Fruit fly (Drosophila melanogaster) whole organism, embryonic: ENCODE data around the gene cbt.

Experiments used
- CG1024 ChIP-seq: fragments of 200-800 bp; sonication (Bioruptor generic); IDR thresholded peaks from 2 replicates; pipeline ENCODE4 v1.3.6; 2022; ENCODE audit warnings: missing biosample characterization, missing genetic modification characterization
- CG10366 ChIP-seq: fragments of 200-800 bp; sonication (Bioruptor generic); IDR thresholded peaks from 2 replicates; pipeline ENCODE4 v1.3.6; 2022; ENCODE audit warnings: missing biosample characterization, missing genetic modification characterization
- CG10431 ChIP-seq: fragments of 200-800 bp; sonication (Bioruptor generic); optimal IDR thresholded peaks from 3 replicates; lab custom pipeline; 2018; ENCODE audit warnings: missing biosample characterization, mild to moderate bottlenecking, missing genetic modification characterization
- CG10979 ChIP-seq: fragments of 200-800 bp; sonication (Bioruptor generic); optimal IDR thresholded peaks from 2 replicates; lab custom pipeline; 2018; ENCODE audit warnings: missing biosample characterization, mild to moderate bottlenecking, missing genetic modification characterization, moderate library complexity
- CG11247 ChIP-seq: fragments of 200-800 bp; sonication (Bioruptor generic); IDR thresholded peaks from 2 replicates; pipeline ENCODE4 v1.3.6; 2022; ENCODE audit warnings: missing biosample characterization, missing genetic modification characterization
- CG11560 ChIP-seq: fragments of 200-800 bp; sonication (Bioruptor generic); IDR thresholded peaks from 3 replicates; pipeline ENCODE4 v1.3.6; 2022; ENCODE audit warnings: missing biosample characterization, missing genetic modification characterization
- CG13123 ChIP-seq: fragments of 200-800 bp; sonication (Bioruptor generic); optimal IDR thresholded peaks from 2 replicates; lab custom pipeline; 2016; ENCODE audit warnings: missing biosample characterization, missing genetic modification characterization
- CG14860 ChIP-seq: fragments of 200-800 bp; sonication (Bioruptor generic); IDR thresholded peaks from 3 replicates; pipeline ENCODE4 v1.3.6; 2022; ENCODE audit warnings: missing biosample characterization, missing genetic modification characterization; ENCODE audit not compliant: partially characterized antibody
- CG15269 ChIP-seq: fragments of 200-800 bp; sonication (Bioruptor generic); optimal IDR thresholded peaks from 2 replicates; lab custom pipeline; 2018; ENCODE audit warnings: missing biosample characterization, mild to moderate bottlenecking, missing genetic modification characterization, moderate library complexity
- CG17385 ChIP-seq: fragments of 200-800 bp; sonication (Bioruptor generic); optimal IDR thresholded peaks from 3 replicates; lab custom pipeline; 2018; ENCODE audit warnings: missing biosample characterization, mild to moderate bottlenecking, missing genetic modification characterization
- CG17568 ChIP-seq: fragments of 200-800 bp; sonication (Bioruptor generic); optimal IDR thresholded peaks from 2 replicates; lab custom pipeline; 2018; ENCODE audit warnings: missing biosample characterization, mild to moderate bottlenecking, missing genetic modification characterization, moderate library complexity
- CG2202 ChIP-seq: fragments of 200-800 bp; sonication (Bioruptor generic); optimal IDR thresholded peaks from 2 replicates; lab custom pipeline; 2018; ENCODE audit warnings: missing biosample characterization, mild to moderate bottlenecking, missing genetic modification characterization
- CG2712 ChIP-seq: fragments of 200-800 bp; optimal IDR thresholded peaks from 3 replicates; lab custom pipeline; 2019; ENCODE audit warnings: missing biosample characterization, mild to moderate bottlenecking, missing genetic modification characterization, moderate library complexity
- CG30431 ChIP-seq: fragments of 200-800 bp; sonication (Bioruptor generic); optimal IDR thresholded peaks from 2 replicates; lab custom pipeline; 2017; ENCODE audit warnings: missing biosample characterization, missing genetic modification characterization
- CG31441 ChIP-seq: fragments of 200-800 bp; sonication (Bioruptor generic); IDR thresholded peaks from 2 replicates; pipeline ENCODE4 v1.3.6; 2022; ENCODE audit warnings: missing biosample characterization, missing genetic modification characterization
- CG32767 ChIP-seq: fragments of 200-800 bp; sonication (Bioruptor generic); IDR thresholded peaks from 2 replicates; pipeline ENCODE4 v1.3.6; 2022; ENCODE audit warnings: missing biosample characterization, missing genetic modification characterization
- CG4854 ChIP-seq: fragments of 200-800 bp; sonication (Bioruptor generic); optimal IDR thresholded peaks from 2 replicates; lab custom pipeline; 2016; ENCODE audit warnings: missing biosample characterization, missing genetic modification characterization, inconsistent platforms
- CG5245 ChIP-seq: fragments of 200-800 bp; sonication (Bioruptor generic); optimal IDR thresholded peaks from 3 replicates; lab custom pipeline; 2016; ENCODE audit warnings: missing biosample characterization, missing genetic modification characterization
- CG7357 ChIP-seq: fragments of 200-800 bp; sonication (Bioruptor generic); IDR thresholded peaks from 3 replicates; pipeline ENCODE4 v1.3.6; 2022; ENCODE audit warnings: missing biosample characterization, missing genetic modification characterization
- CG8944 ChIP-seq: fragments of 200-800 bp; sonication (Bioruptor generic); optimal IDR thresholded peaks from 3 replicates; lab custom pipeline; 2016; ENCODE audit warnings: missing biosample characterization, missing genetic modification characterization
- CTCF ChIP-seq: fragments of 200-800 bp; sonication (Bioruptor generic); optimal IDR thresholded peaks from 2 replicates; lab custom pipeline; 2017; ENCODE audit warnings: missing biosample characterization, mild to moderate bottlenecking, missing genetic modification characterization, moderate library complexity
- Dbx ChIP-seq: fragments of 200-800 bp; sonication (Bioruptor generic); IDR thresholded peaks from 3 replicates; pipeline ENCODE4 v1.3.6; 2022; ENCODE audit warnings: missing biosample characterization, missing genetic modification characterization
- Dref ChIP-seq: fragments of 200-800 bp; sonication (Bioruptor generic); IDR thresholded peaks from 2 replicates; pipeline ENCODE4 v1.3.6; 2022; ENCODE audit warnings: missing biosample characterization, missing genetic modification characterization
- Drgx ChIP-seq: fragments of 200-800 bp; sonication (Bioruptor generic); IDR thresholded peaks from 2 replicates; pipeline ENCODE4 v1.3.6; 2022; ENCODE audit warnings: missing biosample characterization, missing genetic modification characterization
- E2f2 ChIP-seq: fragments of 200-800 bp; sonication (Bioruptor generic); IDR thresholded peaks from 2 replicates; pipeline ENCODE4 v1.3.6; 2022; ENCODE audit warnings: missing biosample characterization, missing genetic modification characterization
- Fer1 ChIP-seq: fragments of 200-800 bp; sonication (Bioruptor generic); optimal IDR thresholded peaks from 2 replicates; lab custom pipeline; 2017; ENCODE audit warnings: missing biosample characterization, mild to moderate bottlenecking, missing genetic modification characterization
- H2.0 ChIP-seq: fragments of 200-800 bp; sonication (Bioruptor generic); IDR thresholded peaks from 2 replicates; pipeline ENCODE4 v1.3.6; 2022; ENCODE audit warnings: missing biosample characterization, missing genetic modification characterization
- Hand ChIP-seq: fragments of 200-800 bp; sonication (Bioruptor generic); optimal IDR thresholded peaks from 2 replicates; lab custom pipeline; 2017; ENCODE audit warnings: mild to moderate bottlenecking, missing biosample characterization, missing genetic modification reagents, missing genetic modification characterization
- Hey ChIP-seq: fragments of 200-800 bp; sonication (Bioruptor generic); optimal IDR thresholded peaks from 3 replicates; lab custom pipeline; 2018; ENCODE audit warnings: missing biosample characterization, mild to moderate bottlenecking, missing genetic modification characterization
- Med ChIP-seq: fragments of 200-800 bp; sonication (Bioruptor generic); peaks from one replicate; lab custom pipeline; 2016; ENCODE audit warnings: missing biosample characterization, missing genetic modification characterization, mild to moderate bottlenecking, inconsistent platforms, moderate library complexity
- NC2α ChIP-seq: fragments of 200-800 bp; sonication (Bioruptor generic); optimal IDR thresholded peaks from 2 replicates; lab custom pipeline; 2016; ENCODE audit warnings: missing biosample characterization, missing genetic modification characterization
- Nf-YC ChIP-seq: fragments of 200-800 bp; optimal IDR thresholded peaks from 3 replicates; lab custom pipeline; 2019; ENCODE audit warnings: missing biosample characterization, mild to moderate bottlenecking, missing genetic modification characterization, moderate library complexity
- Oli ChIP-seq: fragments of 200-800 bp; sonication (Bioruptor generic); optimal IDR thresholded peaks from 2 replicates; lab custom pipeline; 2018; ENCODE audit warnings: missing biosample characterization, mild to moderate bottlenecking, missing genetic modification characterization, moderate library complexity
- Scr ChIP-seq: fragments of 200-800 bp; sonication (Bioruptor generic); IDR thresholded peaks from 2 replicates; pipeline ENCODE4 v1.3.6; 2022; ENCODE audit warnings: missing biosample characterization, missing genetic modification characterization; ENCODE audit not compliant: partially characterized antibody
- ara ChIP-seq: fragments of 200-800 bp; sonication (Bioruptor generic); IDR thresholded peaks from 2 replicates; pipeline ENCODE4 v1.3.6; 2022; ENCODE audit warnings: missing biosample characterization, missing genetic modification characterization
- btn ChIP-seq: fragments of 200-800 bp; sonication (Bioruptor generic); optimal IDR thresholded peaks from 2 replicates; lab custom pipeline; 2016; ENCODE audit warnings: missing biosample characterization, missing genetic modification characterization
- dimm ChIP-seq: fragments of 200-800 bp; sonication (Bioruptor generic); IDR thresholded peaks from 2 replicates; pipeline ENCODE4 v1.3.6; 2022; ENCODE audit warnings: missing biosample characterization, missing genetic modification characterization
- dpn ChIP-seq, 2 experiments: fragments of 200-800 bp; sonication (Bioruptor generic); optimal IDR thresholded peaks; 3 replicates each; lab custom pipeline; 2016; ENCODE audit warnings: missing biosample characterization in 2 of 2, missing genetic modification characterization in 2 of 2
- fd102C ChIP-seq: fragments of 200-800 bp; sonication (Bioruptor generic); optimal IDR thresholded peaks from 2 replicates; lab custom pipeline; 2018; ENCODE audit warnings: missing biosample characterization, mild to moderate bottlenecking, missing genetic modification characterization, moderate library complexity
- fd96Cb ChIP-seq: fragments of 200-800 bp; sonication (Bioruptor generic); optimal IDR thresholded peaks from 2 replicates; lab custom pipeline; 2018; ENCODE audit warnings: missing biosample characterization, mild to moderate bottlenecking, missing genetic modification characterization, moderate library complexity
- lab ChIP-seq: fragments of 200-800 bp; sonication (Bioruptor generic); optimal IDR thresholded peaks from 3 replicates; lab custom pipeline; 2017; ENCODE audit warnings: missing biosample characterization, missing genetic modification characterization, mild to moderate bottlenecking, moderate library complexity, missing genetic modification reagents
- pfk ChIP-seq: fragments of 200-800 bp; sonication (Bioruptor generic); optimal IDR thresholded peaks from 2 replicates; lab custom pipeline; 2018; ENCODE audit warnings: missing biosample characterization, mild to moderate bottlenecking, missing genetic modification characterization, moderate library complexity
- rib ChIP-seq: fragments of 200-800 bp; sonication (Bioruptor generic); IDR thresholded peaks from 2 replicates; pipeline ENCODE4 v1.3.6; 2022; ENCODE audit warnings: missing biosample characterization, missing genetic modification characterization
- ro ChIP-seq: fragments of 200-800 bp; sonication (Bioruptor generic); IDR thresholded peaks from 2 replicates; pipeline ENCODE4 v1.3.6; 2022; ENCODE audit warnings: missing biosample characterization, missing genetic modification characterization
- sob ChIP-seq: fragments of 200-800 bp; sonication (Bioruptor generic); IDR thresholded peaks from 2 replicates; pipeline ENCODE4 v1.3.6; 2022; ENCODE audit warnings: missing biosample characterization, missing genetic modification characterization
- tll ChIP-seq, 2 experiments: fragments of 200-800 bp in 1 of 2; fragments of >200 bp in 1 of 2; sonication (Bioruptor generic) in 1 of 2; optimal IDR thresholded peaks; 2 replicates each; lab custom pipeline; 2017 to 2019; ENCODE audit warnings: missing biosample characterization in 2 of 2, missing genetic modification characterization in 2 of 2, mild to moderate bottlenecking in 1 of 2, moderate library complexity in 1 of 2
- twi ChIP-seq: fragments of 200-800 bp; optimal IDR thresholded peaks from 2 replicates; lab custom pipeline; 2019; ENCODE audit warnings: missing biosample characterization, mild to moderate bottlenecking, missing genetic modification characterization, moderate library complexity
- vfl ChIP-seq: fragments of 200-800 bp; sonication (Bioruptor generic); optimal IDR thresholded peaks from 2 replicates; lab custom pipeline; 2016; ENCODE audit warnings: missing biosample characterization, missing genetic modification characterization
- vvl ChIP-seq: fragments of 200-800 bp; sonication (Bioruptor generic); IDR thresholded peaks from 2 replicates; pipeline ENCODE4 v1.3.6; 2022; ENCODE audit warnings: missing biosample characterization, missing genetic modification characterization

cbt gene

dm6 chr2L:516032-516993, 36.8 kb upstream of the cbt start (continued):
- TF ChIP-seq Scr (GFP tag; lab: Robert Waterston, UW) (no peak), CG7357 (GFP tag; lab: Robert Waterston, UW) (peak; percentile 44; the same call in 1 of the 3 replicates), pfk (no peak), CG10979 (tag; lab: Kevin White, UChicago) (peak; percentile 86), CG1024 (GFP tag; lab: Robert Waterston, UW) (no peak; the same call in 1 of the 2 replicates), Dref (GFP tag; lab: Robert Waterston, UW) (no peak), CG17385 (GFP tag; lab: Kevin White, UChicago) (peak; percentile 74), twi (peak; percentile 44), Oli (tag; lab: Kevin White, UChicago) (peak; percentile 80), Nf-YC (tag; lab: Kevin White, UChicago) (peak; percentile 90), CG30431 (GFP tag; lab: Kevin White, UChicago) (peak; percentile 58), dimm (GFP tag; lab: Robert Waterston, UW) (peak; percentile 32; the same call in 1 of the 2 replicates), Drgx (peak; percentile 61), tll (GFP tag; optimal IDR thresholded peaks at IDR 0.05; lab: Kevin White, UChicago) (no peak), vvl (GFP tag; lab: Robert Waterston, UW) (peak; percentile 86), Hand (GFP tag; lab: Kevin White, UChicago) (peak; percentile 65), rib (no peak), CG31441 (GFP tag; lab: Robert Waterston, UW) (peak; percentile 89), H2.0 (GFP tag; lab: Robert Waterston, UW) (peak; percentile 50), Fer1 (GFP tag; lab: Kevin White, UChicago) (peak; percentile 86), fd96Cb (tag; lab: Kevin White, UChicago) (peak; percentile 86), CG11247 (GFP tag; lab: Robert Waterston, UW) (no peak), sob (GFP tag; lab: Robert Waterston, UW) (peak; percentile 63; the same call in 1 of the 2 replicates), ara (GFP tag; lab: Robert Waterston, UW) (peak; percentile 82), CG2202 (tag; lab: Kevin White, UChicago) (peak; percentile 76), CG4854 (GFP tag; lab: Kevin White, UChicago) (no peak), lab (GFP tag; lab: Kevin White, UChicago) (peak; percentile 90), CG11560 (tag; lab: Robert Waterston, UW) (peak; percentile 68; the same call in 2 of the 3 replicates), CG2712 (tag; lab: Kevin White, UChicago) (peak; percentile 87), CG17568 (GFP tag; lab: Kevin White, UChicago) (peak; percentile 39), CG15269 (tag; lab: Kevin White, UChicago) (peak; percentile 72), Hey (tag; lab: Kevin White, UChicago) (peak; percentile 4), NC2α (GFP tag; lab: Kevin White, UChicago) (peak; percentile 15), Med (GFP tag; lab: Kevin White, UChicago) (peak; percentile 93), CG10366 (GFP tag; lab: Robert Waterston, UW) (peak; percentile 73), CG10431 (GFP tag; lab: Kevin White, UChicago) (no peak), CG5245 (GFP tag; lab: Kevin White, UChicago) (peak; percentile 72), CTCF (GFP tag; lab: Kevin White, UChicago) (peak; percentile 11), btn (GFP tag; lab: Kevin White, UChicago) (no peak), E2f2 (GFP tag; lab: Robert Waterston, UW) (peak; percentile 44; the same call in 1 of the 2 replicates), ro (GFP tag; lab: Robert Waterston, UW) (no peak), CG32767 (GFP tag; lab: Robert Waterston, UW) (peak; percentile 40; the same call in 1 of the 2 replicates), CG13123 (GFP tag; lab: Kevin White, UChicago) (peak; percentile 33), Dbx (peak; percentile 68), dpn (GFP tag; optimal IDR thresholded peaks at IDR 0.05; lab: Kevin White, UChicago) (peak; percentile 67 to 70), vfl (GFP tag; lab: Kevin White, UChicago) (peak; percentile 50), fd102C (GFP tag; lab: Kevin White, UChicago) (no peak), CG14860 (no peak), CG8944 (GFP tag; lab: Kevin White, UChicago) (peak; percentile 59)
